Fruit fly (Drosophila melanogaster) whole organism, embryonic: ENCODE results near the gene Yp1.

ENCODE experiments used
- CG17568 ChIP-seq: fragments of 200-800 bp; sonication (Bioruptor generic); optimal IDR thresholded peaks from 2 replicates; lab custom pipeline; 2018; ENCODE audit warnings: missing biosample characterization, mild to moderate bottlenecking, missing genetic modification characterization, moderate library complexity
- CG30020 ChIP-seq: fragments of 200-800 bp; optimal IDR thresholded peaks from 2 replicates; lab custom pipeline; 2019; ENCODE audit warnings: missing biosample characterization, mild to moderate bottlenecking, missing genetic modification characterization, moderate library complexity
- Sin3A ChIP-seq: fragments of >200 bp; optimal IDR thresholded peaks from 2 replicates; lab custom pipeline; 2018
- ttk ChIP-seq: fragments of 200-800 bp; sonication (Bioruptor generic); IDR thresholded peaks from 2 replicates; pipeline ENCODE4 v2.1.2; 2022; ENCODE audit warnings: missing biosample characterization, missing genetic modification characterization

DNA sequence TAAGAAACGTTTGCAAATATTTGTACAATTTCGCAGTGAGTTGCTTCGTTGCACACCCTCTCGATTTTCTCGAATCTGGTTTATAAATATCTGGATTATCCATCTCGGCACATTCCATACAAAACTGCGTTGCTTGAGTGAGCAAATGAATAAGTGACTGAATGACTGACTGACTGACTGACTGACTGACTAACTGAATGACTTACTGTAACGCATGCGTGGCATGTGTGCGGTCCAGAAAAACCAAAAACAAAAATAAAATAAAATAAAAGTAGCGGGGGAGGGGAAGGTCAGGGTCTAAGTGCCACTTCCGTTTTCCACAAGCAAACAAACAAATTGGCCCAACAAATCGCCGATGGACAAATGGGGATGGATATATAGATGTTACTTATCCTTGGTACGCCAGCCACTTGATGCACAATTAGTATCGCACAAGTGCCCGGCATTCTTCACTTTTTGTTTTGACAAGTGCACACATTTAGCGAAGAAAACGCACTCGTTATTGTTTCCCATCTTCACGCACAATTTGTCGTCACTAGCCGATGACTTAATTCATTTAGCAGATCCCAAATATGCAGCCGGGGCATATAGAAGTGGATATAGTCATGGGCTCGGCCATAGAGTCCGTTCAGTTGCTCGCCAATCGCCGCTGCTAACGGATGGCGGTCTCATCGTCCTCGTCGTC is 44.9 kb upstream of the Yp1 start, which contains the start of gene CG33557:
- TF ChIP-seq Sin3A (lab: Kevin White, UChicago) (no peak), CG17568 (GFP tag; lab: Kevin White, UChicago) (no peak), CG30020 (tag; lab: Kevin White, UChicago) (no peak), ttk (no peak)
